Comparison of ENCODE assay signal across 4 worm cellular contexts in genomic region chrIII:1880221-1880620, ce11.
TF ChIP-seq lines count a peak whose summit lies in the region.

No protein-coding gene starts in this region.

TF ChIP-seq in whole organism, L3 larva, 47 proteins besides CTCF, POLR2A, EP300 and RAD21:
- TF ChIP-seq ceh-28 (tag; optimal IDR thresholded peaks at IDR 0.05; lab: Kevin White, UChicago) (peak; percentile 94), elt-1 (tag; optimal IDR thresholded peaks at IDR 0.05; lab: Kevin White, UChicago) (no peak), fkh-10 (GFP tag; optimal IDR thresholded peaks at IDR 0.05; lab: Kevin White, UChicago) (no peak)

TF ChIP-seq in whole organism, L4 larva, 104 proteins besides CTCF, POLR2A, EP300 and RAD21:
- TF ChIP-seq nhr-41 (GFP tag; IDR thresholded peaks at IDR 0.05; lab: Robert Waterston, UW) (no peak), ceh-28 (tag; optimal IDR thresholded peaks at IDR 0.05; lab: Kevin White, UChicago) (peak; percentile 93), skn-1 (tag; optimal IDR thresholded peaks at IDR 0.05; lab: Kevin White, UChicago) (no peak), ces-1 (GFP tag; optimal IDR thresholded peaks at IDR 0.05; lab: Kevin White, UChicago) (no peak), ztf-11 (tag; optimal IDR thresholded peaks at IDR 0.05; lab: Kevin White, UChicago) (no peak)

TF ChIP-seq in whole organism, late embryonic, 69 proteins besides CTCF, POLR2A, EP300 and RAD21:
- TF ChIP-seq unc-3 (GFP tag; conservative IDR thresholded peaks at IDR 0.05; lab: Robert Waterston, UW) (no peak), unc-3 (tag; optimal IDR thresholded peaks at IDR 0.05; lab: Kevin White, UChicago) (no peak), ceh-48 (tag; optimal IDR thresholded peaks at IDR 0.05; lab: Kevin White, UChicago) (peak; percentile 61), odd-2 (tag; optimal IDR thresholded peaks at IDR 0.05; lab: Kevin White, UChicago) (no peak), ceh-6 (GFP tag; optimal IDR thresholded peaks at IDR 0.05; lab: Kevin White, UChicago) (no peak)

TF ChIP-seq in whole organism, midembryonic, 9 proteins besides CTCF, POLR2A, EP300 and RAD21:
- TF ChIP-seq med-1 (GFP tag; optimal IDR thresholded peaks at IDR 0.05; lab: Kevin White, UChicago; ENCODE audit: insufficient read depth), result no peak
- peak; percentile 81 for TF ChIP-seq T22C8.4 (GFP tag; IDR thresholded peaks at IDR 0.05; lab: Robert Waterston, UW)
